Fruit fly (Drosophila melanogaster) whole organism, embryonic: ENCODE results near the gene ohgt.

Source experiments
- ATbp ChIP-seq: fragments of 200-800 bp; sonication (Bioruptor generic); optimal IDR thresholded peaks from 2 replicates; lab custom pipeline; 2017; ENCODE audit warnings: missing biosample characterization, mild to moderate bottlenecking, missing genetic modification characterization, missing genetic modification reagents
- Atf-2 ChIP-seq: fragments of 200-800 bp; sonication (Bioruptor generic); optimal IDR thresholded peaks from 2 replicates; lab custom pipeline; 2016; ENCODE audit warnings: missing biosample characterization, missing genetic modification characterization
- Awh ChIP-seq: fragments of 200-800 bp; sonication (Bioruptor generic); IDR thresholded peaks from 2 replicates; pipeline ENCODE4, ENCODE4 v1.3.6; 2022; ENCODE audit warnings: missing biosample characterization, missing genetic modification characterization
- BEAF-32 ChIP-seq: fragments of 200-800 bp; sonication (Bioruptor generic); optimal IDR thresholded peaks from 3 replicates; lab custom pipeline; 2017; ENCODE audit warnings: missing biosample characterization, missing genetic modification characterization, mild to moderate bottlenecking, moderate library complexity, missing genetic modification reagents
- CG10565 ChIP-seq: fragments of 200-800 bp; sonication (Bioruptor generic); optimal IDR thresholded peaks from 3 replicates; lab custom pipeline; 2016; ENCODE audit warnings: missing biosample characterization, mild to moderate bottlenecking, missing genetic modification characterization
- CG10959 ChIP-seq: fragments of 200-800 bp; sonication (Bioruptor generic); IDR thresholded peaks from 2 replicates; pipeline ENCODE4 v1.3.6; 2022; ENCODE audit warnings: missing biosample characterization, missing genetic modification characterization
- CG11093 ChIP-seq: fragments of 200-800 bp; sonication (Bioruptor generic); IDR thresholded peaks from 3 replicates; pipeline ENCODE4 v1.3.6; 2022; ENCODE audit warnings: missing biosample characterization, missing genetic modification characterization
- CG11504 ChIP-seq: fragments of 200-800 bp; sonication (Bioruptor generic); optimal IDR thresholded peaks from 3 replicates; lab custom pipeline; 2019; ENCODE audit warnings: missing biosample characterization, mild to moderate bottlenecking, missing genetic modification characterization, moderate library complexity
- CG12391 ChIP-seq: fragments of 200-800 bp; sonication (Bioruptor generic); optimal IDR thresholded peaks from 3 replicates; lab custom pipeline; 2018; ENCODE audit warnings: missing biosample characterization, mild to moderate bottlenecking, missing genetic modification characterization, moderate library complexity
- CG13123 ChIP-seq: fragments of 200-800 bp; sonication (Bioruptor generic); optimal IDR thresholded peaks from 2 replicates; lab custom pipeline; 2016; ENCODE audit warnings: missing biosample characterization, missing genetic modification characterization
- CG13287 ChIP-seq: fragments of 200-800 bp; sonication (Bioruptor generic); IDR thresholded peaks from 2 replicates; pipeline ENCODE4 v1.3.6; 2022; ENCODE audit warnings: missing biosample characterization, missing genetic modification characterization; ENCODE audit not compliant: partially characterized antibody
- CG14441 ChIP-seq: fragments of 200-800 bp; sonication (Bioruptor generic); IDR thresholded peaks from 2 replicates; pipeline ENCODE4 v1.3.6; 2022; ENCODE audit warnings: missing biosample characterization, missing genetic modification characterization
- CG15269 ChIP-seq: fragments of 200-800 bp; sonication (Bioruptor generic); optimal IDR thresholded peaks from 2 replicates; lab custom pipeline; 2018; ENCODE audit warnings: missing biosample characterization, mild to moderate bottlenecking, missing genetic modification characterization, moderate library complexity
- CG1603 ChIP-seq: fragments of 200-800 bp; sonication (Bioruptor generic); optimal IDR thresholded peaks from 2 replicates; lab custom pipeline; 2019; ENCODE audit warnings: missing biosample characterization, mild to moderate bottlenecking, missing genetic modification characterization, moderate library complexity
- CG17385 ChIP-seq: fragments of 200-800 bp; sonication (Bioruptor generic); optimal IDR thresholded peaks from 3 replicates; lab custom pipeline; 2018; ENCODE audit warnings: missing biosample characterization, mild to moderate bottlenecking, missing genetic modification characterization
- CG18011 ChIP-seq: fragments of 200-800 bp; sonication (Bioruptor generic); optimal IDR thresholded peaks from 2 replicates; lab custom pipeline; 2017; ENCODE audit warnings: missing biosample characterization, missing genetic modification characterization, mild to moderate bottlenecking, moderate library complexity, missing genotype
- CG2199 ChIP-seq: fragments of 200-800 bp; sonication (Bioruptor generic); IDR thresholded peaks from 3 replicates; pipeline ENCODE4 v1.3.6; 2022; ENCODE audit warnings: missing biosample characterization, missing genetic modification characterization
- CG2202 ChIP-seq: fragments of 200-800 bp; sonication (Bioruptor generic); optimal IDR thresholded peaks from 2 replicates; lab custom pipeline; 2018; ENCODE audit warnings: missing biosample characterization, mild to moderate bottlenecking, missing genetic modification characterization
- CG31441 ChIP-seq: fragments of 200-800 bp; sonication (Bioruptor generic); IDR thresholded peaks from 2 replicates; pipeline ENCODE4 v1.3.6; 2022; ENCODE audit warnings: missing biosample characterization, missing genetic modification characterization
- CG3838 ChIP-seq: fragments of 200-800 bp; sonication (Bioruptor generic); optimal IDR thresholded peaks from 3 replicates; lab custom pipeline; 2016; ENCODE audit warnings: missing biosample characterization, missing genetic modification characterization
- CG4820 ChIP-seq: fragments of 200-800 bp; sonication (Bioruptor generic); optimal IDR thresholded peaks from 3 replicates; lab custom pipeline; 2016; ENCODE audit warnings: missing biosample characterization, missing genetic modification characterization
- CG6689 ChIP-seq: fragments of 200-800 bp; sonication (Bioruptor generic); IDR thresholded peaks from 2 replicates; pipeline ENCODE4 v1.3.6; 2022; ENCODE audit warnings: missing biosample characterization, missing genetic modification characterization
- CG7786 ChIP-seq: fragments of 200-800 bp; sonication (Bioruptor generic); optimal IDR thresholded peaks from 2 replicates; lab custom pipeline; 2016; ENCODE audit warnings: missing biosample characterization, missing genetic modification characterization
- CG8765 ChIP-seq: fragments of 200-800 bp; sonication (Bioruptor generic); IDR thresholded peaks from 2 replicates; pipeline ENCODE4 v1.3.6; 2022; ENCODE audit warnings: missing biosample characterization, missing genetic modification characterization
- CG9437 ChIP-seq: fragments of 200-800 bp; sonication (Bioruptor generic); optimal IDR thresholded peaks from 2 replicates; lab custom pipeline; 2018; ENCODE audit warnings: missing biosample characterization, mild to moderate bottlenecking, missing genetic modification characterization
- CTCF ChIP-seq: fragments of 200-800 bp; sonication (Bioruptor generic); optimal IDR thresholded peaks from 2 replicates; lab custom pipeline; 2017; ENCODE audit warnings: missing biosample characterization, mild to moderate bottlenecking, missing genetic modification characterization, moderate library complexity
- Dfd ChIP-seq, 2 experiments: fragments of >200 bp; optimal IDR thresholded peaks; 2 replicates each; lab custom pipeline; 2017; ENCODE audit warnings: missing biosample characterization in 2 of 2, missing genetic modification characterization in 2 of 2
- Eip74EF ChIP-seq, 2 experiments: fragments of 200-800 bp in 1 of 2; fragments of >200 bp in 1 of 2; sonication (Bioruptor generic) in 1 of 2; optimal IDR thresholded peaks; 2 replicates each; lab custom pipeline; 2017 to 2019; ENCODE audit warnings: missing biosample characterization in 2 of 2, missing genetic modification characterization in 2 of 2, mild to moderate bottlenecking in 1 of 2, moderate library complexity in 1 of 2
- Hand ChIP-seq: fragments of 200-800 bp; sonication (Bioruptor generic); optimal IDR thresholded peaks from 2 replicates; lab custom pipeline; 2017; ENCODE audit warnings: mild to moderate bottlenecking, missing biosample characterization, missing genetic modification reagents, missing genetic modification characterization
- Hey ChIP-seq: fragments of 200-800 bp; sonication (Bioruptor generic); optimal IDR thresholded peaks from 3 replicates; lab custom pipeline; 2018; ENCODE audit warnings: missing biosample characterization, mild to moderate bottlenecking, missing genetic modification characterization
- Hmx ChIP-seq: fragments of 200-800 bp; sonication (Bioruptor generic); optimal IDR thresholded peaks from 2 replicates; lab custom pipeline; 2016; ENCODE audit warnings: missing biosample characterization, missing genetic modification characterization
- MTF-1 ChIP-seq: fragments of 200-800 bp; sonication (Bioruptor generic); optimal IDR thresholded peaks from 2 replicates; lab custom pipeline; 2018; ENCODE audit warnings: missing biosample characterization, mild to moderate bottlenecking, missing genetic modification characterization, borderline replicate concordance
- Med ChIP-seq: fragments of 200-800 bp; sonication (Bioruptor generic); peaks from one replicate; lab custom pipeline; 2016; ENCODE audit warnings: missing biosample characterization, missing genetic modification characterization, mild to moderate bottlenecking, inconsistent platforms, moderate library complexity
- PHDP ChIP-seq: fragments of 200-800 bp; sonication (Bioruptor generic); optimal IDR thresholded peaks from 3 replicates; lab custom pipeline; 2018; ENCODE audit warnings: missing biosample characterization, mild to moderate bottlenecking, missing genetic modification characterization, moderate library complexity
- Scr ChIP-seq: fragments of 200-800 bp; sonication (Bioruptor generic); IDR thresholded peaks from 2 replicates; pipeline ENCODE4 v1.3.6; 2022; ENCODE audit warnings: missing biosample characterization, missing genetic modification characterization; ENCODE audit not compliant: partially characterized antibody
- Taf1 ChIP-seq: fragments of 200-800 bp; sonication (Bioruptor generic); IDR thresholded peaks from 2 replicates; pipeline ENCODE4 v1.3.6; 2022; ENCODE audit warnings: missing biosample characterization, missing genetic modification characterization
- dati ChIP-seq: fragments of 200-800 bp; sonication (Bioruptor generic); IDR thresholded peaks from 2 replicates; pipeline ENCODE4 v1.3.6; 2022; ENCODE audit warnings: missing biosample characterization, missing genetic modification characterization
- exex ChIP-seq: fragments of 200-800 bp; sonication (Bioruptor generic); optimal IDR thresholded peaks from 4 replicates; lab custom pipeline; 2018; ENCODE audit warnings: missing biosample characterization, mild to moderate bottlenecking, missing genetic modification characterization, moderate library complexity
- fru ChIP-seq: fragments of >200 bp; optimal IDR thresholded peaks from 2 replicates; lab custom pipeline; 2017
- gcm2 ChIP-seq: fragments of 200-800 bp; sonication (Bioruptor generic); optimal IDR thresholded peaks from 2 replicates; lab custom pipeline; 2016; ENCODE audit warnings: missing biosample characterization, missing genetic modification characterization
- grn ChIP-seq: fragments of 200-800 bp; sonication (Bioruptor generic); optimal IDR thresholded peaks from 3 replicates; lab custom pipeline; 2017; ENCODE audit warnings: missing biosample characterization, missing genetic modification characterization
- gro ChIP-seq: fragments of 200-800 bp; sonication (Bioruptor generic); optimal IDR thresholded peaks from 2 replicates; lab custom pipeline; 2016; ENCODE audit warnings: missing biosample characterization, missing genetic modification characterization
- h ChIP-seq: fragments of >200 bp; optimal IDR thresholded peaks from 2 replicates; lab custom pipeline; 2017
- inv ChIP-seq: fragments of 200-800 bp; sonication (Bioruptor generic); IDR thresholded peaks from 2 replicates; pipeline ENCODE4 v1.3.6; 2022; ENCODE audit warnings: missing biosample characterization, missing genetic modification characterization; ENCODE audit not compliant: partially characterized antibody
- nerfin-1 ChIP-seq: fragments of 200-800 bp; sonication (Bioruptor generic); optimal IDR thresholded peaks from 3 replicates; lab custom pipeline; 2019; ENCODE audit warnings: missing biosample characterization, mild to moderate bottlenecking, missing genetic modification characterization, moderate library complexity
- nerfin-2 ChIP-seq: fragments of 200-800 bp; sonication (Bioruptor generic); IDR thresholded peaks from 2 replicates; pipeline ENCODE4 v1.3.6; 2022; ENCODE audit warnings: missing biosample characterization, missing genetic modification characterization; ENCODE audit not compliant: partially characterized antibody
- pnt ChIP-seq: fragments of 200-800 bp; sonication (Bioruptor generic); optimal IDR thresholded peaks from 3 replicates; lab custom pipeline; 2016; ENCODE audit warnings: missing biosample characterization, missing genetic modification characterization
- prd ChIP-seq, 3 experiments: fragments of >200 bp in 2 of 3; fragments of 200-800 bp in 1 of 3; sonication (Bioruptor generic) in 1 of 3; optimal IDR thresholded peaks in 2 of 3; IDR thresholded peaks in 1 of 3; 2 replicates in 2 of 3; 3 replicates in 1 of 3; pipeline versions ENCODE4 v1.3.6 to Lab custom; 2017 to 2022; ENCODE audit warnings: missing biosample characterization in 1 of 3, missing genetic modification characterization in 1 of 3
- ranshi ChIP-seq: fragments of 200-800 bp; sonication (Bioruptor generic); IDR thresholded peaks from 2 replicates; pipeline ENCODE4 v1.3.6; 2022; ENCODE audit warnings: missing biosample characterization, missing genetic modification characterization
- sob ChIP-seq: fragments of 200-800 bp; sonication (Bioruptor generic); IDR thresholded peaks from 2 replicates; pipeline ENCODE4 v1.3.6; 2022; ENCODE audit warnings: missing biosample characterization, missing genetic modification characterization
- tx ChIP-seq: fragments of 200-800 bp; sonication (Bioruptor generic); optimal IDR thresholded peaks from 2 replicates; lab custom pipeline; 2016; ENCODE audit warnings: missing biosample characterization, missing genetic modification characterization
- unc-4 ChIP-seq: fragments of 200-800 bp; sonication (Bioruptor generic); IDR thresholded peaks from 2 replicates; pipeline ENCODE4 v1.3.6; 2022; ENCODE audit warnings: missing biosample characterization, missing genetic modification characterization; ENCODE audit not compliant: partially characterized antibody

The ohgt gene

DNA sequence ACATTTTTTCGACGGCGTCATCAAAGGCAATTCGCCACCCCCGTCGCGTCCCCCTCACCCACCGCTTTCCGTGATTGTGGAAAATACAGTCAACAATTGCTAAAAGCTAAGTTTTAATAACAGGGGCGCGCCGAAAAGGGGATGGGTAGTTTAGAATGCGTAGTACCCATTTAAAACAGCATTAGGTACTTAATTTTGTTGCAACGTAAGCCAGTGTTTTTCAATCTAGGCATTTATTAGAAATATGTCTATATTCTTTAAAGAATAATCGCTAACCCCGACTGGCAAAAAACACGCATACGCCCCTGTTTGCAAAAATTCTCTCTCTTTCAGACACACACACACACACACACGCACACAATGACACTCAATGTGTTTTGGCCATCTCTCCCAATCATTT is 35.9 kb downstream of the ohgt start (continued):
- no peak for TF ChIP-seq CG3838 (GFP tag; lab: Kevin White, UChicago)
- no peak for TF ChIP-seq pnt
- TF ChIP-seq gro (GFP tag; lab: Kevin White, UChicago) = peak; percentile 58
- TF ChIP-seq CG18011 (GFP tag; lab: Kevin White, UChicago) = no peak
- TF ChIP-seq CG14441 (GFP tag; lab: Robert Waterston, UW) = peak; percentile 62; the same call in 1 of the 2 replicates
- no peak for TF ChIP-seq h (lab: Kevin White, UChicago)
- TF ChIP-seq Dfd (GFP tag; optimal IDR thresholded peaks at IDR 0.05; lab: Kevin White, UChicago) = no peak
- TF ChIP-seq BEAF-32 (GFP tag; lab: Kevin White, UChicago) = no peak
- no peak for TF ChIP-seq CG31441
- TF ChIP-seq ranshi = peak; percentile 67; the same call in 1 of the 2 replicates
- no peak for TF ChIP-seq CG1603 (tag; lab: Kevin White, UChicago)
- TF ChIP-seq Med = peak; percentile 94
- TF ChIP-seq sob (GFP tag; lab: Robert Waterston, UW) = peak; percentile 53
- TF ChIP-seq CG13123 (GFP tag; lab: Kevin White, UChicago) = no peak
- no peak for TF ChIP-seq nerfin-1 (tag; lab: Kevin White, UChicago)
- TF ChIP-seq CG10959 (GFP tag; lab: Robert Waterston, UW) = no peak
- no peak for TF ChIP-seq CG10565 (GFP tag; lab: Kevin White, UChicago)
- peak; percentile 25 for TF ChIP-seq CG12391 (tag; lab: Kevin White, UChicago)
- peak; percentile 42 for TF ChIP-seq CG11504
- no peak for TF ChIP-seq unc-4 (GFP tag; lab: Robert Waterston, UW)
- no peak for TF ChIP-seq CG13287 (GFP tag; lab: Robert Waterston, UW)
- TF ChIP-seq CG2202 (tag; lab: Kevin White, UChicago) = no peak
- TF ChIP-seq nerfin-2 = no peak
- no peak for TF ChIP-seq CG17385 (GFP tag; lab: Kevin White, UChicago)
- TF ChIP-seq Atf-2 (GFP tag; lab: Kevin White, UChicago) = no peak
- no peak for TF ChIP-seq gcm2
- no peak for TF ChIP-seq Hmx (GFP tag; lab: Kevin White, UChicago)
- TF ChIP-seq CG9437 = no peak
- TF ChIP-seq CG7786 (GFP tag; lab: Kevin White, UChicago) = peak; percentile 71
- no peak for TF ChIP-seq exex (tag; lab: Kevin White, UChicago)
- TF ChIP-seq CG15269 (tag; lab: Kevin White, UChicago) = peak; percentile 35
- no peak for TF ChIP-seq CG4820 (GFP tag; lab: Kevin White, UChicago)
- peak; percentile 66 for TF ChIP-seq Taf1 (GFP tag; lab: Robert Waterston, UW)
- no peak for TF ChIP-seq CG11093 (GFP tag; lab: Robert Waterston, UW)
- TF ChIP-seq CG6689 (GFP tag; lab: Robert Waterston, UW) = no peak
- no peak for TF ChIP-seq Hey
- TF ChIP-seq dati (GFP tag; lab: Robert Waterston, UW) = no peak
- no peak for TF ChIP-seq fru (lab: Kevin White, UChicago)
- no peak for TF ChIP-seq CG2199 (GFP tag; lab: Robert Waterston, UW)
- no peak for TF ChIP-seq prd (optimal IDR thresholded peaks at IDR 0.05; lab: Kevin White, UChicago)
- peak; percentile 66 for TF ChIP-seq prd (GFP tag; IDR thresholded peaks at IDR 0.05; lab: Robert Waterston, UW)
- no peak for TF ChIP-seq ATbp (GFP tag; lab: Kevin White, UChicago)
- TF ChIP-seq Awh (GFP tag; lab: Robert Waterston, UW) = no peak
- peak; percentile 68; the same call in 1 of the 2 replicates for TF ChIP-seq CG8765
- TF ChIP-seq tx (GFP tag; lab: Kevin White, UChicago) = peak; percentile 2
- TF ChIP-seq Hand (GFP tag; lab: Kevin White, UChicago) = peak; percentile 54
- TF ChIP-seq Scr (GFP tag; lab: Robert Waterston, UW) = no peak
- no peak for TF ChIP-seq inv (GFP tag; lab: Robert Waterston, UW)
- no peak for TF ChIP-seq MTF-1 (GFP tag; lab: Kevin White, UChicago)
- TF ChIP-seq CTCF (GFP tag; lab: Kevin White, UChicago) = no peak
- TF ChIP-seq grn = no peak
- TF ChIP-seq Eip74EF (GFP tag; optimal IDR thresholded peaks at IDR 0.05; lab: Kevin White, UChicago) = no peak
- peak; percentile 45 for TF ChIP-seq PHDP (tag; lab: Kevin White, UChicago)
